Fruit fly (Drosophila melanogaster): ENCODE data around the gene Dyrk3.

DNA sequence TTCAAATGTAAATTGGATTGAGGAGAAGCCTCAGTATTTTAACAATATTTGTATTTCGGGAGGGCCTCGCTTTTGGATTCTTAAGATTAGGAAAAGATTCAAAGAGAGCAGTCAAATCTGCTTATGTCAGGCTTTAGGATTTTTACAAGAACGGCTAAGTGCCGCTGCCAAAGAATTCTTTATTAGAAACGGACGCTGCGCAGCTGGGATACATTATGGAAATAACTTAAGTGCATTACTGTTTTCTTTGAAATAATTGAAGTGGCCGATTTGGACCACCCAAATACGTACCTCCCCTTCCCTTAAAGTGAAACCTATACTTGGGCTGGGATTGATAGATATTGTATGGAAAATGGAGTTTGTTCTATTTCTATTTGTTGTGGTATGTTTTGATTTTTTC is 7.7 kb upstream of the Dyrk3 start:
- no peak for TF ChIP-seq ttk (optimal IDR thresholded peaks at IDR 0.05)
- TF ChIP-seq psq (optimal IDR thresholded peaks at IDR 0.05): no peak
- no peak for TF ChIP-seq Myc (optimal IDR thresholded peaks at IDR 0.05)
- no peak for TF ChIP-seq h (optimal IDR thresholded peaks at IDR 0.05)
